Fruit fly (Drosophila melanogaster): ENCODE data around the gene CG10616.

Gene CG10616

DNA sequence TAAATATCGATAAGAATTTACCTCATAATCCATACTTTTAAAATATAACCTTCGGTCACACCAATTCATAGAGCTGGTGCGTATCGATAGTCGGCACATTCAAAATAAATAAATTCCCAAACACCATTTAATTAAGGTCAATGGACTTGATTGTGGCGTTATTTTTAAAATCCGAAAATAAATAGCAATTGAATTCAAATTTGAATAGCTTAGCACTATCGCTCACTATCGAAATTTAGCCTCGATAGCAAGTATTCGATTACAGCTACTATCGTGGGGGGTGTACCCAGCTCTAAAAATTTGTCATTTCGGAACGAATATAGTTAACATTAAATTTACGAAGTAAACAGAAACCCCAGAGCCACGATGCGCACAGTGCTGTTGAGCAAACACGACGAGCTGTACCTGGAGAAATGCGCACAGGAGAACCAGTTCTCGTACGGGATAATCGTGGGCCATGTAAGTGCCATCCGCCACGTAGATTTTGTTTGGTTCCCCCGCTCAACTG is at the start of gene CG10616 (continued):
- TF ChIP-seq Asciz (GFP tag; optimal IDR thresholded peaks at IDR 0.05) (no peak), Stat92E (GFP tag; optimal IDR thresholded peaks at IDR 0.05) (peak in 1 of 3 experiments; percentile 61), CG15696 (tag; optimal IDR thresholded peaks at IDR 0.05) (no peak), zfh2 (GFP tag; optimal IDR thresholded peaks at IDR 0.05) (no peak), ems (GFP tag; optimal IDR thresholded peaks at IDR 0.05) (no peak), knrl (GFP tag; IDR thresholded peaks at IDR 0.05; ENCODE audit: partially characterized antibody) (peak; percentile 94), CG6272 (GFP tag; IDR thresholded peaks at IDR 0.05) (no peak), Ada2b (GFP tag; IDR thresholded peaks at IDR 0.05) (no peak), Atf3 (GFP tag; optimal IDR thresholded peaks at IDR 0.05) (no peak), CG8478 (optimal IDR thresholded peaks at IDR 0.05) (no peak), CG14441 (GFP tag; IDR thresholded peaks at IDR 0.05) (no peak), CG8388 (GFP tag; optimal IDR thresholded peaks at IDR 0.05) (no peak), Dad (GFP tag; optimal IDR thresholded peaks at IDR 0.05) (no peak), az2 (GFP tag; optimal IDR thresholded peaks at IDR 0.05) (no peak), nerfin-1 (tag; optimal IDR thresholded peaks at IDR 0.05) (no peak), CG10274 (GFP tag; optimal IDR thresholded peaks at IDR 0.05) (no peak), CG43689 (GFP tag; IDR thresholded peaks at IDR 0.05) (no peak), CG13624 (GFP tag; optimal IDR thresholded peaks at IDR 0.05) (no peak), CrebB (tag; optimal IDR thresholded peaks at IDR 0.05) (no peak), CG9609 (GFP tag; optimal IDR thresholded peaks at IDR 0.05) (no peak), ci (GFP tag; IDR thresholded peaks at IDR 0.05) (no peak), CG17328 (GFP tag; IDR thresholded peaks at IDR 0.05) (no peak), so (GFP tag; IDR thresholded peaks at IDR 0.05) (no peak), schlank (tag; optimal IDR thresholded peaks at IDR 0.05) (no peak), hkb (optimal IDR thresholded peaks at IDR 0.05) (no peak), hkb (GFP tag; IDR thresholded peaks at IDR 0.05) (no peak), CG31365 (tag; optimal IDR thresholded peaks at IDR 0.05) (no peak), slp2 (GFP tag; optimal IDR thresholded peaks at IDR 0.05) (no peak), fd3F (GFP tag; optimal IDR thresholded peaks at IDR 0.05) (no peak), CG9215 (GFP tag; IDR thresholded peaks at IDR 0.05) (no peak), twi (tag; optimal IDR thresholded peaks at IDR 0.05) (no peak), CG7372 (GFP tag; IDR thresholded peaks at IDR 0.05) (no peak), Ets97D (GFP tag; optimal IDR thresholded peaks at IDR 0.05) (peak; percentile 66), CG11093 (GFP tag; IDR thresholded peaks at IDR 0.05) (no peak), Lim3 (GFP tag; IDR thresholded peaks at IDR 0.05) (no peak), her (GFP tag; optimal IDR thresholded peaks at IDR 0.05) (no peak), CG16863 (GFP tag; optimal IDR thresholded peaks at IDR 0.05) (no peak), danr (GFP tag; IDR thresholded peaks at IDR 0.05) (no peak), CG14050 (GFP tag; IDR thresholded peaks at IDR 0.05) (no peak), NFAT (GFP tag; IDR thresholded peaks at IDR 0.05) (no peak), usp (GFP tag; optimal IDR thresholded peaks at IDR 0.05) (no peak), CG1602 (GFP tag; optimal IDR thresholded peaks at IDR 0.05) (no peak), amos (GFP tag; IDR thresholded peaks at IDR 0.05; ENCODE audit: partially characterized antibody) (peak; percentile 86), vnd (GFP tag; IDR thresholded peaks at IDR 0.05; ENCODE audit: partially characterized antibody) (peak; percentile 95), Dbx (GFP tag; IDR thresholded peaks at IDR 0.05) (no peak), CG2199 (GFP tag; IDR thresholded peaks at IDR 0.05) (no peak), CG18599 (GFP tag; optimal IDR thresholded peaks at IDR 0.05) (no peak), dimm (GFP tag; IDR thresholded peaks at IDR 0.05) (no peak), crol (GFP tag; IDR thresholded peaks at IDR 0.05) (no peak), fru (optimal IDR thresholded peaks at IDR 0.05) (no peak), Vsx1 (GFP tag; optimal IDR thresholded peaks at IDR 0.05) (no peak), stc (GFP tag; IDR thresholded peaks at IDR 0.05) (no peak), trem (tag; optimal IDR thresholded peaks at IDR 0.05) (peak; percentile 76), CG1529 (GFP tag; optimal IDR thresholded peaks at IDR 0.05) (no peak)
